Fruit fly (Drosophila melanogaster) whole organism, adult: Measurements from ENCODE around the gene CG42650.

ENCODE experiments used
- CG11617 ChIP-seq: fragments of 200-800 bp; sonication (Bioruptor generic); optimal IDR thresholded peaks from 2 replicates; lab custom pipeline; 2017; ENCODE audit warnings: mild to moderate bottlenecking, missing biosample characterization, missing genetic modification reagents, missing genetic modification characterization
- CG5204 ChIP-seq: fragments of 200-800 bp; sonication (Bioruptor generic); optimal IDR thresholded peaks from 2 replicates; lab custom pipeline; 2016; ENCODE audit warnings: missing biosample characterization, missing genetic modification characterization
- CG7045 ChIP-seq: fragments of 200-800 bp; sonication (Bioruptor generic); optimal IDR thresholded peaks from 2 replicates; lab custom pipeline; 2017; ENCODE audit warnings: missing biosample characterization, mild to moderate bottlenecking, missing genetic modification characterization
- cic ChIP-seq: fragments of 200-800 bp; sonication (Bioruptor generic); optimal IDR thresholded peaks from 2 replicates; lab custom pipeline; 2017; ENCODE audit warnings: missing biosample characterization, mild to moderate bottlenecking, missing genetic modification characterization, moderate library complexity
- cnc ChIP-seq, 2 experiments: fragments of >200 bp; optimal IDR thresholded peaks; 2 replicates each; lab custom pipeline; 2017
- ovo ChIP-seq: fragments of 200-800 bp; sonication (Bioruptor generic); optimal IDR thresholded peaks from 2 replicates; lab custom pipeline; 2016; ENCODE audit warnings: missing biosample characterization, missing genetic modification characterization

CG42650 gene

dm6 chr3R:7441359-7441758 lies 50.1 kb downstream of the CG42650 start:
- no peak for TF ChIP-seq ovo (GFP tag; lab: Kevin White, UChicago)
- TF ChIP-seq cnc (optimal IDR thresholded peaks at IDR 0.05; lab: Kevin White, UChicago): no peak
- no peak for TF ChIP-seq cic
- TF ChIP-seq CG11617 (GFP tag; lab: Kevin White, UChicago): no peak
- TF ChIP-seq CG5204 (GFP tag; lab: Kevin White, UChicago): no peak
- no peak for TF ChIP-seq CG7045 (GFP tag; lab: Kevin White, UChicago)
